Fruit fly (Drosophila melanogaster): ENCODE results near the gene Serinc.

DNA sequence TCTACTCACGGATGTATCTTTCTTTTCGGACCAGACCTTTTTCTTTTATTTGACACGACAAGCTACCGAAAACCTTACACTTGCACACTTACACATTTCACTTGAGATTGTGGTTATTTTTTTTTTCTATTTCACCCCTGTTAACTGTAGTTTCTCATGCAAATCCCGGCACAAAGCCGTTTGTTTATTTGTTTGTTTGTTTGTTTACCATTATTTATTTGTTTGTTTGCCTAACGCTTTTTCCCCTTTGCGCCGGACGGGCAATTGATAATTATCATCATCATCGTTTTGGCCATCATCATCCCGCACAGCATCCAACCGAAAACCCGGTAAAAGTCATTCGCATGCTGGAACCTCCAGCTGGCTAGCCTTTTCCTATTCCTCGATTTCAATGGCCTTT is 18.5 kb downstream of the Serinc start:
- TF ChIP-seq Gug (GFP tag; IDR thresholded peaks at IDR 0.05): no peak
- no peak for TF ChIP-seq Hr39 (optimal IDR thresholded peaks at IDR 0.05)
- TF ChIP-seq CG4328 (GFP tag; optimal IDR thresholded peaks at IDR 0.05): no peak

Data from whole organism, embryonic.